Fruit fly (Drosophila melanogaster) whole organism, embryonic: ENCODE measurements around the gene CG14194.

Source experiments
- CG10147 ChIP-seq: fragments of 200-800 bp; sonication (Bioruptor generic); optimal IDR thresholded peaks from 2 replicates; lab custom pipeline; 2019; ENCODE audit warnings: missing biosample characterization, mild to moderate bottlenecking, missing genetic modification characterization, moderate library complexity
- CG10543 ChIP-seq: fragments of 200-800 bp; sonication (Bioruptor generic); optimal IDR thresholded peaks from 3 replicates; lab custom pipeline; 2017; ENCODE audit warnings: missing biosample characterization, mild to moderate bottlenecking, missing genetic modification characterization, moderate library complexity
- CG10959 ChIP-seq: fragments of 200-800 bp; sonication (Bioruptor generic); IDR thresholded peaks from 2 replicates; pipeline ENCODE4 v1.3.6; 2022; ENCODE audit warnings: missing biosample characterization, missing genetic modification characterization
- CG11398 ChIP-seq: fragments of 200-800 bp; sonication (Bioruptor generic); optimal IDR thresholded peaks from 2 replicates; lab custom pipeline; 2016; ENCODE audit warnings: missing biosample characterization, missing genetic modification characterization
- CG11696 ChIP-seq: fragments of 200-800 bp; sonication (Bioruptor generic); IDR thresholded peaks from 2 replicates; pipeline ENCODE4 v1.3.6; 2022; ENCODE audit warnings: missing biosample characterization, missing genetic modification characterization
- CG12744 ChIP-seq: fragments of 200-800 bp; sonication (Bioruptor generic); optimal IDR thresholded peaks from 2 replicates; lab custom pipeline; 2016; ENCODE audit warnings: missing biosample characterization, missing genetic modification characterization
- CG13424 ChIP-seq: fragments of 200-800 bp; sonication (Bioruptor generic); optimal IDR thresholded peaks from 2 replicates; lab custom pipeline; 2019; ENCODE audit warnings: missing biosample characterization, mild to moderate bottlenecking, missing genetic modification characterization, moderate library complexity
- CG14710 ChIP-seq: fragments of 200-800 bp; sonication (Bioruptor generic); optimal IDR thresholded peaks from 3 replicates; lab custom pipeline; 2019; ENCODE audit warnings: missing biosample characterization, mild to moderate bottlenecking, missing genetic modification characterization, moderate library complexity
- CG1529 ChIP-seq: fragments of 200-800 bp; sonication (Bioruptor generic); optimal IDR thresholded peaks from 3 replicates; lab custom pipeline; 2018; ENCODE audit warnings: missing biosample characterization, missing genetic modification characterization
- CG1647 ChIP-seq: fragments of 200-800 bp; sonication (Bioruptor generic); optimal IDR thresholded peaks from 3 replicates; lab custom pipeline; 2016; ENCODE audit warnings: missing biosample characterization, missing genetic modification characterization
- CG16815 ChIP-seq: fragments of 200-800 bp; sonication (Bioruptor generic); optimal IDR thresholded peaks from 3 replicates; lab custom pipeline; 2017; ENCODE audit warnings: missing biosample characterization, mild to moderate bottlenecking, missing genetic modification characterization
- CG17829 ChIP-seq: fragments of 200-800 bp; optimal IDR thresholded peaks from 2 replicates; lab custom pipeline; 2019; ENCODE audit warnings: missing biosample characterization, mild to moderate bottlenecking, missing genetic modification characterization, moderate library complexity
- CG30020 ChIP-seq: fragments of 200-800 bp; optimal IDR thresholded peaks from 2 replicates; lab custom pipeline; 2019; ENCODE audit warnings: missing biosample characterization, mild to moderate bottlenecking, missing genetic modification characterization, moderate library complexity
- CG43689 ChIP-seq: fragments of 200-800 bp; sonication (Bioruptor generic); IDR thresholded peaks from 2 replicates; pipeline ENCODE4 v1.3.6; 2022; ENCODE audit warnings: missing biosample characterization, missing genetic modification characterization
- CG4820 ChIP-seq: fragments of 200-800 bp; sonication (Bioruptor generic); optimal IDR thresholded peaks from 3 replicates; lab custom pipeline; 2016; ENCODE audit warnings: missing biosample characterization, missing genetic modification characterization
- CG6854 ChIP-seq: fragments of 200-800 bp; sonication (Bioruptor generic); optimal IDR thresholded peaks from 3 replicates; lab custom pipeline; 2017; ENCODE audit warnings: missing biosample characterization, mild to moderate bottlenecking, missing genetic modification characterization
- CG7963 ChIP-seq: fragments of 200-800 bp; sonication (Bioruptor generic); IDR thresholded peaks from 3 replicates; pipeline ENCODE4 v1.3.6; 2022; ENCODE audit warnings: missing biosample characterization, missing genetic modification characterization; ENCODE audit not compliant: partially characterized antibody
- CG9797 ChIP-seq: fragments of 200-800 bp; sonication (Bioruptor generic); optimal IDR thresholded peaks from 3 replicates; lab custom pipeline; 2018; ENCODE audit warnings: missing biosample characterization, mild to moderate bottlenecking, missing genetic modification characterization
- Doc2 ChIP-seq: fragments of 200-800 bp; sonication (Bioruptor generic); IDR thresholded peaks from 2 replicates; pipeline ENCODE4 v1.3.6; 2022; ENCODE audit warnings: missing biosample characterization, missing genetic modification characterization
- Drgx ChIP-seq: fragments of 200-800 bp; sonication (Bioruptor generic); IDR thresholded peaks from 2 replicates; pipeline ENCODE4 v1.3.6; 2022; ENCODE audit warnings: missing biosample characterization, missing genetic modification characterization
- HLHmδ ChIP-seq: fragments of 200-800 bp; sonication (Bioruptor generic); optimal IDR thresholded peaks from 2 replicates; lab custom pipeline; 2018; ENCODE audit warnings: missing biosample characterization, mild to moderate bottlenecking, missing genetic modification characterization, moderate library complexity
- Hand ChIP-seq: fragments of 200-800 bp; sonication (Bioruptor generic); optimal IDR thresholded peaks from 2 replicates; lab custom pipeline; 2017; ENCODE audit warnings: mild to moderate bottlenecking, missing biosample characterization, missing genetic modification reagents, missing genetic modification characterization
- HmgZ ChIP-seq: fragments of 200-800 bp; sonication (Bioruptor generic); optimal IDR thresholded peaks from 2 replicates; lab custom pipeline; 2018; ENCODE audit warnings: missing biosample characterization, mild to moderate bottlenecking, missing genetic modification characterization
- Hmx ChIP-seq: fragments of 200-800 bp; sonication (Bioruptor generic); optimal IDR thresholded peaks from 2 replicates; lab custom pipeline; 2016; ENCODE audit warnings: missing biosample characterization, missing genetic modification characterization
- Hr51 ChIP-seq, 2 experiments: fragments of 200-800 bp; sonication (Bioruptor generic); optimal IDR thresholded peaks; 2 replicates in 1 of 2; 3 replicates in 1 of 2; lab custom pipeline; 2016 to 2018; ENCODE audit warnings: missing biosample characterization in 2 of 2, missing genetic modification characterization in 2 of 2, mild to moderate bottlenecking in 1 of 2, moderate library complexity in 1 of 2
- Lhr ChIP-seq: fragments of 200-800 bp; sonication (Bioruptor generic); optimal IDR thresholded peaks from 3 replicates; lab custom pipeline; 2017; ENCODE audit warnings: mild to moderate bottlenecking, missing biosample characterization, missing genetic modification reagents, missing genetic modification characterization
- NC2β ChIP-seq: fragments of 200-800 bp; sonication (Bioruptor generic); optimal IDR thresholded peaks from 2 replicates; lab custom pipeline; 2016; ENCODE audit warnings: missing biosample characterization, missing genetic modification characterization
- NFAT ChIP-seq: fragments of 200-800 bp; sonication (Bioruptor generic); IDR thresholded peaks from 2 replicates; pipeline ENCODE4 v1.3.6; 2022; ENCODE audit warnings: missing biosample characterization, missing genetic modification characterization
- NK7.1 ChIP-seq: fragments of 200-800 bp; sonication (Bioruptor generic); optimal IDR thresholded peaks from 3 replicates; lab custom pipeline; 2016; ENCODE audit warnings: missing biosample characterization, missing genetic modification characterization
- Optix ChIP-seq: fragments of 200-800 bp; sonication (Bioruptor generic); IDR thresholded peaks from 3 replicates; pipeline ENCODE4 v1.3.6; 2022; ENCODE audit warnings: missing biosample characterization, missing genetic modification characterization
- PHDP ChIP-seq: fragments of 200-800 bp; sonication (Bioruptor generic); optimal IDR thresholded peaks from 3 replicates; lab custom pipeline; 2018; ENCODE audit warnings: missing biosample characterization, mild to moderate bottlenecking, missing genetic modification characterization, moderate library complexity
- Pdp1 ChIP-seq, 2 experiments: fragments of 200-800 bp; sonication (Bioruptor generic); optimal IDR thresholded peaks; 3 replicates each; lab custom pipeline; 2016; ENCODE audit warnings: missing biosample characterization in 2 of 2, missing genetic modification characterization in 2 of 2, mild to moderate bottlenecking in 1 of 2, moderate library complexity in 1 of 2
- Tbp ChIP-seq: fragments of >200 bp; optimal IDR thresholded peaks from 2 replicates; lab custom pipeline; 2018; ENCODE audit warnings: missing biosample characterization, missing genetic modification characterization
- bcd ChIP-seq: fragments of 200-800 bp; sonication (Bioruptor generic); optimal IDR thresholded peaks from 2 replicates; lab custom pipeline; 2017; ENCODE audit warnings: missing biosample characterization, mild to moderate bottlenecking, missing genetic modification characterization
- cad ChIP-seq: fragments of >200 bp; optimal IDR thresholded peaks from 2 replicates; lab custom pipeline; 2017; ENCODE audit warnings: missing biosample characterization, missing genetic modification characterization
- chinmo ChIP-seq: fragments of 200-800 bp; sonication (Bioruptor generic); IDR thresholded peaks from 4 replicates; pipeline ENCODE4 v1.3.6; 2022; ENCODE audit warnings: missing biosample characterization, missing genetic modification characterization; ENCODE audit not compliant: partially characterized antibody
- gsb ChIP-seq: fragments of 200-800 bp; sonication (Bioruptor generic); IDR thresholded peaks from 2 replicates; pipeline ENCODE4 v1.3.6; 2022; ENCODE audit warnings: missing biosample characterization, missing genetic modification characterization
- gsb-n ChIP-seq: fragments of 200-800 bp; sonication (Bioruptor generic); optimal IDR thresholded peaks from 3 replicates; lab custom pipeline; 2018; ENCODE audit warnings: missing biosample characterization, mild to moderate bottlenecking, missing genetic modification characterization
- h ChIP-seq: fragments of >200 bp; optimal IDR thresholded peaks from 2 replicates; lab custom pipeline; 2017
- inv ChIP-seq: fragments of 200-800 bp; sonication (Bioruptor generic); IDR thresholded peaks from 2 replicates; pipeline ENCODE4 v1.3.6; 2022; ENCODE audit warnings: missing biosample characterization, missing genetic modification characterization; ENCODE audit not compliant: partially characterized antibody
- kah ChIP-seq: fragments of 200-800 bp; sonication (Bioruptor generic); optimal IDR thresholded peaks from 2 replicates; lab custom pipeline; 2018; ENCODE audit warnings: missing biosample characterization, mild to moderate bottlenecking, missing genetic modification characterization
- nau ChIP-seq: fragments of 200-800 bp; sonication (Bioruptor generic); optimal IDR thresholded peaks from 3 replicates; lab custom pipeline; 2017; ENCODE audit warnings: missing biosample characterization, mild to moderate bottlenecking, missing genetic modification characterization, missing genetic modification reagents
- peb ChIP-seq: fragments of 200-800 bp; sonication (Bioruptor generic); IDR thresholded peaks from 2 replicates; pipeline ENCODE4 v1.3.6; 2022; ENCODE audit warnings: missing biosample characterization, missing genetic modification characterization
- pnt ChIP-seq: fragments of 200-800 bp; sonication (Bioruptor generic); optimal IDR thresholded peaks from 3 replicates; lab custom pipeline; 2016; ENCODE audit warnings: missing biosample characterization, missing genetic modification characterization
- repo ChIP-seq: fragments of 200-800 bp; sonication (Bioruptor generic); optimal IDR thresholded peaks from 2 replicates; lab custom pipeline; 2016; ENCODE audit warnings: missing biosample characterization, missing genetic modification characterization
- run ChIP-seq: fragments of 200-800 bp; sonication (Bioruptor generic); optimal IDR thresholded peaks from 3 replicates; lab custom pipeline; 2018; ENCODE audit warnings: missing biosample characterization, mild to moderate bottlenecking, missing genetic modification characterization
- sima ChIP-seq: fragments of 200-800 bp; sonication (Bioruptor generic); optimal IDR thresholded peaks from 2 replicates; lab custom pipeline; 2016; ENCODE audit warnings: missing biosample characterization, missing genetic modification characterization
- slou ChIP-seq: fragments of 200-800 bp; sonication (Bioruptor generic); optimal IDR thresholded peaks from 3 replicates; lab custom pipeline; 2016; ENCODE audit warnings: missing biosample characterization, missing genetic modification characterization
- tio ChIP-seq: fragments of 200-800 bp; sonication (Bioruptor generic); optimal IDR thresholded peaks from 2 replicates; lab custom pipeline; 2017; ENCODE audit warnings: missing biosample characterization, missing genetic modification characterization, inconsistent platforms
- unc-4 ChIP-seq: fragments of 200-800 bp; sonication (Bioruptor generic); IDR thresholded peaks from 2 replicates; pipeline ENCODE4 v1.3.6; 2022; ENCODE audit warnings: missing biosample characterization, missing genetic modification characterization; ENCODE audit not compliant: partially characterized antibody
- wdn ChIP-seq: fragments of 200-800 bp; sonication (Bioruptor generic); IDR thresholded peaks from 2 replicates; pipeline ENCODE4 v1.3.6; 2022; ENCODE audit warnings: missing biosample characterization, missing genetic modification characterization
- wek ChIP-seq: fragments of 200-800 bp; sonication (Bioruptor generic); optimal IDR thresholded peaks from 3 replicates; lab custom pipeline; 2018; ENCODE audit warnings: missing biosample characterization, mild to moderate bottlenecking, missing genetic modification characterization, moderate library complexity

Gene CG14194

DNA sequence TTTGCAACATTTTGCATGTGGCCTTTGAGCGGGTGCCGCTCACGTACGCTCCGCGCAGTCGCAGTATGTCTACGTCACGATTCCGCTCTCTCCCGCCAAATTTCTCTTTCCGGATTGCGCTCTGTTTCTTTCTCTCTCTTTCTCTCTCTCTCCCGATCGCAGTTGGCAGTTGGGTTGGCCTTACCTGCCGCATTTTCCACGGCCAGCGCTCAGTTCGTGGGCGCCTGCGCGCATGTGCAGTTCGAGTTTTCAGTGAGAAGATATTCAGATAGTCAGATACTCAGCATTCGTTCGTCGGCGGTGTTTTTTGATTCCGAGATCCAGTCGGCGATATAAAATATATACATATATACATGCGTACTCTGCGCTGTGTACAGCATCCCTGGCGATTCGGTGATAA is 27.1 kb downstream of the CG14194 start, which contains the start of gene CG7884 (continued):
- no peak for TF ChIP-seq CG12744 (GFP tag; lab: Kevin White, UChicago)
- TF ChIP-seq tio (GFP tag; lab: Kevin White, UChicago) = no peak
- no peak for TF ChIP-seq sima
- TF ChIP-seq CG10543 = no peak
- no peak for TF ChIP-seq peb
- no peak for TF ChIP-seq CG11398
- TF ChIP-seq unc-4 (GFP tag; lab: Robert Waterston, UW) = no peak
- TF ChIP-seq Tbp (GFP tag; lab: Kevin White, UChicago) = no peak
- TF ChIP-seq kah (GFP tag; lab: Kevin White, UChicago) = no peak
- TF ChIP-seq Drgx (GFP tag; lab: Robert Waterston, UW) = 0 out of 2 replicates have a peak, but pooled peaks have one; percentile 13
- no peak for TF ChIP-seq CG13424 (tag; lab: Kevin White, UChicago)
- TF ChIP-seq gsb (GFP tag; lab: Robert Waterston, UW) = no peak
- no peak for TF ChIP-seq Pdp1 (GFP tag; optimal IDR thresholded peaks at IDR 0.05; lab: Kevin White, UChicago)
- peak; percentile 27 for TF ChIP-seq HLHmδ (GFP tag; lab: Kevin White, UChicago)
- TF ChIP-seq CG4820 (GFP tag; lab: Kevin White, UChicago) = no peak
- no peak for TF ChIP-seq cad (GFP tag; lab: Kevin White, UChicago)
- no peak for TF ChIP-seq slou
- no peak for TF ChIP-seq CG10959 (GFP tag; lab: Robert Waterston, UW)
- TF ChIP-seq wek (GFP tag; lab: Kevin White, UChicago) = no peak
- no peak for TF ChIP-seq wdn (GFP tag; lab: Robert Waterston, UW)
- no peak for TF ChIP-seq Doc2
- no peak for TF ChIP-seq inv
- TF ChIP-seq h (lab: Kevin White, UChicago) = no peak
- no peak for TF ChIP-seq CG43689 (GFP tag; lab: Robert Waterston, UW)
- TF ChIP-seq CG9797 = no peak
- TF ChIP-seq NK7.1 (GFP tag; lab: Kevin White, UChicago) = no peak
- TF ChIP-seq repo = no peak
- TF ChIP-seq nau (GFP tag; lab: Kevin White, UChicago) = no peak
- TF ChIP-seq CG16815 (GFP tag; lab: Kevin White, UChicago) = no peak
- TF ChIP-seq CG1529 (GFP tag; lab: Kevin White, UChicago) = no peak
- TF ChIP-seq Hr51 (GFP tag; optimal IDR thresholded peaks at IDR 0.05; lab: Kevin White, UChicago) = no peak
- TF ChIP-seq bcd (GFP tag; lab: Kevin White, UChicago) = no peak
- no peak for TF ChIP-seq HmgZ (tag; lab: Kevin White, UChicago)
- TF ChIP-seq CG30020 = no peak
- TF ChIP-seq Hmx (GFP tag; lab: Kevin White, UChicago) = no peak
- no peak for TF ChIP-seq CG14710 (tag; lab: Kevin White, UChicago)
- no peak for TF ChIP-seq Hand (GFP tag; lab: Kevin White, UChicago)
- no peak for TF ChIP-seq CG10147
- TF ChIP-seq run (tag; lab: Kevin White, UChicago) = no peak
- TF ChIP-seq gsb-n = no peak
- TF ChIP-seq PHDP (tag; lab: Kevin White, UChicago) = no peak
- no peak for TF ChIP-seq chinmo (GFP tag; lab: Robert Waterston, UW)
- peak; percentile 7 for TF ChIP-seq CG17829
- TF ChIP-seq CG7963 (GFP tag; lab: Robert Waterston, UW) = 0 out of 3 replicates have a peak, but pooled peaks have one; percentile 5
- no peak for TF ChIP-seq CG11696 (GFP tag; lab: Robert Waterston, UW)
- no peak for TF ChIP-seq CG6854 (GFP tag; lab: Kevin White, UChicago)
- 0 out of 3 replicates have a peak, but pooled peaks have one; percentile 12 for TF ChIP-seq Optix
- TF ChIP-seq NFAT (GFP tag; lab: Robert Waterston, UW) = no peak
- TF ChIP-seq Lhr (GFP tag; lab: Kevin White, UChicago) = no peak
- TF ChIP-seq NC2β (GFP tag; lab: Kevin White, UChicago) = no peak
- no peak for TF ChIP-seq CG1647
- no peak for TF ChIP-seq pnt (GFP tag; lab: Kevin White, UChicago)
